Worm (Caenorhabditis elegans) whole organism, L4 larva: Measurements from ENCODE around the gene his-48.

Experiments used
- F37D6.2 ChIP-seq: sonication (generic microtip); optimal IDR thresholded peaks from 2 replicates; lab custom pipeline; 2016; ENCODE audit warnings: mild to moderate bottlenecking, missing genetic modification characterization, missing compliant biosample characterization
- F49E8.2 ChIP-seq: sonication (generic microtip); optimal IDR thresholded peaks from 2 replicates; lab custom pipeline; 2016; ENCODE audit warnings: missing compliant biosample characterization, mild to moderate bottlenecking, missing genetic modification characterization, borderline replicate concordance
- Y105C5A.15 ChIP-seq: fragments of 200-800 bp; sonication (Bioruptor generic); IDR thresholded peaks from 2 replicates; pipeline ENCODE4 v1.3.6; 2022; ENCODE audit warnings: missing genetic modification characterization, missing compliant biosample characterization
- Y48G9A.11 ChIP-seq: fragments of 200-800 bp; sonication (Bioruptor generic); IDR thresholded peaks from 2 replicates; pipeline ENCODE4 v1.3.6; 2022; ENCODE audit warnings: missing genetic modification reagents, missing genetic modification characterization, missing compliant biosample characterization
- ZK337.2 ChIP-seq: fragments of 200-800 bp; sonication (Bioruptor generic); IDR thresholded peaks from 2 replicates; pipeline ENCODE4 v1.3.6; 2022; ENCODE audit warnings: missing genetic modification reagents, missing genetic modification characterization, missing compliant biosample characterization
- ZK546.5 ChIP-seq, 2 experiments: sonication (generic microtip); optimal IDR thresholded peaks; 2 replicates each; lab custom pipeline; 2017; ENCODE audit warnings: missing biosample characterization in 2 of 2, missing genetic modification characterization in 2 of 2
- aha-1 ChIP-seq: fragments of 150-350 bp; peaks from one replicate; lab custom pipeline; 2014; ENCODE audit warnings: missing biosample characterization, missing genetic modification characterization
- ama-1 ChIP-seq: fragments of 150-350 bp; optimal IDR thresholded peaks from 2 replicates; lab custom pipeline; 2014; ENCODE audit warnings: inconsistent platforms, mixed read lengths
- ceh-20 ChIP-seq: fragments of 200-800 bp; sonication (Bioruptor generic); IDR thresholded peaks from 2 replicates; pipeline ENCODE4 v1.3.6; 2022; ENCODE audit warnings: missing genetic modification reagents, missing genetic modification characterization, missing compliant biosample characterization
- ceh-82 ChIP-seq: sonication (generic microtip); optimal IDR thresholded peaks from 2 replicates; lab custom pipeline; 2017; ENCODE audit warnings: missing biosample characterization, missing genetic modification characterization
- ces-1 ChIP-seq: fragments of 150-350 bp; sonication (generic microtip); optimal IDR thresholded peaks from 4 replicates; lab custom pipeline; 2014; ENCODE audit warnings: missing biosample characterization, missing genetic modification reagents, missing genetic modification characterization
- cey-2 ChIP-seq: sonication (generic microtip); optimal IDR thresholded peaks from 3 replicates; lab custom pipeline; 2017; ENCODE audit warnings: missing genetic modification characterization, mild to moderate bottlenecking, missing compliant biosample characterization, antibody characterized with exemption, borderline replicate concordance; ENCODE audit not compliant: insufficient read depth
- daf-12 ChIP-seq: fragments of 150-350 bp; optimal IDR thresholded peaks from 2 replicates; lab custom pipeline; 2014; ENCODE audit warnings: missing biosample characterization, missing genetic modification reagents, missing genetic modification characterization
- daf-16 ChIP-seq, 3 experiments: sonication (generic microtip); optimal IDR thresholded peaks; 2 replicates each; lab custom pipeline; 2016 to 2017; ENCODE audit warnings: missing genetic modification characterization in 3 of 3, missing genetic modification reagents in 3 of 3, mild to moderate bottlenecking in 2 of 3, missing compliant biosample characterization in 2 of 3, missing biosample characterization in 1 of 3, moderate library complexity in 1 of 3
- daf-19 ChIP-seq: fragments of 200-800 bp; sonication (Bioruptor generic); conservative IDR thresholded peaks from 2 replicates; pipeline ENCODE4 v1.3.6; 2022; ENCODE audit warnings: missing genetic modification characterization, missing compliant biosample characterization
- dmd-8 ChIP-seq: fragments of 200-800 bp; sonication (Bioruptor generic); IDR thresholded peaks from 2 replicates; pipeline ENCODE4 v1.3.6; 2022; ENCODE audit warnings: missing genetic modification characterization, missing compliant biosample characterization
- dmd-9 ChIP-seq: fragments of 200-800 bp; sonication (Bioruptor generic); IDR thresholded peaks from 2 replicates; pipeline ENCODE4 v1.3.6; 2022; ENCODE audit warnings: missing genetic modification reagents, missing genetic modification characterization, missing compliant biosample characterization
- dve-1 ChIP-seq: sonication (generic microtip); optimal IDR thresholded peaks from 2 replicates; lab custom pipeline; 2017; ENCODE audit warnings: antibody characterized with exemption, mild to moderate bottlenecking, missing genetic modification characterization, missing compliant biosample characterization; ENCODE audit not compliant: insufficient read depth
- fos-1 ChIP-seq: fragments of 150-350 bp; optimal IDR thresholded peaks from 2 replicates; lab custom pipeline; 2014; ENCODE audit warnings: missing biosample characterization, missing genetic modification characterization
- gei-8 ChIP-seq: fragments of 200-800 bp; sonication (Bioruptor generic); optimal IDR thresholded peaks from 2 replicates; lab custom pipeline; 2018; ENCODE audit warnings: mild to moderate bottlenecking, missing genetic modification characterization, missing compliant biosample characterization
- hif-1 ChIP-seq, 2 experiments: sonication (generic microtip); optimal IDR thresholded peaks; 2 replicates each; lab custom pipeline; 2016 to 2017; ENCODE audit warnings: missing compliant biosample characterization in 2 of 2, missing genetic modification characterization in 2 of 2, missing genetic modification reagents in 2 of 2, missing genotype in 2 of 2, mild to moderate bottlenecking in 1 of 2
- hlh-30 ChIP-seq: sonication (generic microtip); optimal IDR thresholded peaks from 2 replicates; lab custom pipeline; 2017; ENCODE audit warnings: antibody characterized with exemption, mild to moderate bottlenecking, missing genetic modification characterization, missing compliant biosample characterization; ENCODE audit not compliant: insufficient read depth
- hmg-1.1 ChIP-seq: fragments of 200-800 bp; sonication (Bioruptor generic); IDR thresholded peaks from 2 replicates; pipeline ENCODE4 v1.3.6; 2022; ENCODE audit warnings: missing genetic modification reagents, missing genetic modification characterization, missing compliant biosample characterization
- lin-13 ChIP-seq: fragments of 150-350 bp; optimal IDR thresholded peaks from 2 replicates; lab custom pipeline; 2014; ENCODE audit warnings: missing biosample characterization, missing genetic modification reagents, missing genetic modification characterization
- lin-29 ChIP-seq: fragments of 200-800 bp; sonication (Bioruptor generic); IDR thresholded peaks from 2 replicates; pipeline ENCODE4 v1.3.6; 2022; ENCODE audit warnings: missing genetic modification reagents, missing genetic modification characterization, missing compliant biosample characterization
- lsy-2 ChIP-seq, 2 experiments: fragments of 150-350 bp in 1 of 2; sonication (generic microtip) in 1 of 2; optimal IDR thresholded peaks; 2 replicates each; lab custom pipeline; 2014 to 2017; ENCODE audit warnings: missing biosample characterization in 2 of 2, missing genetic modification characterization in 2 of 2
- madf-5 ChIP-seq, 2 experiments: fragments of 200-800 bp; sonication (Bioruptor generic); IDR thresholded peaks; 2 replicates each; pipeline ENCODE4 v1.3.6; 2022; ENCODE audit warnings: missing compliant biosample characterization in 2 of 2, missing genetic modification characterization in 2 of 2
- madf-9 ChIP-seq: fragments of 200-800 bp; sonication (Bioruptor generic); conservative IDR thresholded peaks from 2 replicates; pipeline ENCODE4 v1.3.6; 2022; ENCODE audit warnings: missing genetic modification reagents, missing genetic modification characterization, missing compliant biosample characterization
- mdt-29 ChIP-seq: fragments of 200-800 bp; sonication (Bioruptor generic); IDR thresholded peaks from 2 replicates; pipeline ENCODE4 v1.3.6; 2022; ENCODE audit warnings: missing genetic modification reagents, missing genetic modification characterization, missing compliant biosample characterization
- mep-1 ChIP-seq: fragments of 150-350 bp; sonication (generic microtip); optimal IDR thresholded peaks from 3 replicates; lab custom pipeline; 2014; ENCODE audit warnings: missing biosample characterization, missing genetic modification characterization
- mes-2 ChIP-seq: sonication (generic microtip); optimal IDR thresholded peaks from 2 replicates; lab custom pipeline; 2016; ENCODE audit warnings: missing genotype, mild to moderate bottlenecking, missing genetic modification characterization, missing compliant biosample characterization; ENCODE audit not compliant: poor library complexity, severe bottlenecking
- mxl-2 ChIP-seq: fragments of 200-800 bp; sonication (Bioruptor generic); conservative IDR thresholded peaks from 2 replicates; pipeline ENCODE4 v1.3.6; 2022; ENCODE audit warnings: missing genetic modification reagents, missing genetic modification characterization, missing compliant biosample characterization
- mxl-3 ChIP-seq: fragments of 200-800 bp; sonication (Bioruptor generic); optimal IDR thresholded peaks from 2 replicates; lab custom pipeline; 2018; ENCODE audit warnings: mild to moderate bottlenecking, missing genetic modification characterization, missing compliant biosample characterization
- nhr-28 ChIP-seq: fragments of 150-350 bp; optimal IDR thresholded peaks from 2 replicates; lab custom pipeline; 2014; ENCODE audit warnings: missing biosample characterization, missing genetic modification characterization
- nhr-76 ChIP-seq: fragments of 150-350 bp; optimal IDR thresholded peaks from 2 replicates; lab custom pipeline; 2014; ENCODE audit warnings: missing biosample characterization, missing genetic modification characterization
- php-3 ChIP-seq: fragments of 200-800 bp; sonication (Bioruptor generic); IDR thresholded peaks from 2 replicates; pipeline ENCODE4 v1.3.6; 2022; ENCODE audit warnings: missing genetic modification reagents, missing genetic modification characterization, missing compliant biosample characterization
- pqm-1 ChIP-seq: sonication (generic microtip); optimal IDR thresholded peaks from 2 replicates; lab custom pipeline; 2017; ENCODE audit warnings: missing biosample characterization, missing genetic modification characterization
- saeg-2 ChIP-seq: fragments of 200-800 bp; sonication (Bioruptor generic); IDR thresholded peaks from 2 replicates; pipeline ENCODE4 v1.3.6; 2022; ENCODE audit warnings: missing genetic modification reagents, missing genetic modification characterization, missing compliant biosample characterization
- skn-1 ChIP-seq: fragments of 150-350 bp; optimal IDR thresholded peaks from 2 replicates; lab custom pipeline; 2014; ENCODE audit warnings: missing biosample characterization, missing genetic modification characterization
- spr-1 ChIP-seq: sonication (generic microtip); optimal IDR thresholded peaks from 2 replicates; lab custom pipeline; 2016; ENCODE audit warnings: mild to moderate bottlenecking, missing genetic modification characterization, missing compliant biosample characterization
- tra-1 ChIP-seq: fragments of 200-800 bp; sonication (Bioruptor generic); IDR thresholded peaks from 2 replicates; pipeline ENCODE4 v1.3.6; 2022; ENCODE audit warnings: missing genetic modification reagents, missing genetic modification characterization, missing compliant biosample characterization
- unc-39 ChIP-seq: sonication (generic microtip); optimal IDR thresholded peaks from 2 replicates; lab custom pipeline; 2017; ENCODE audit warnings: missing biosample characterization, missing genetic modification characterization
- ztf-11 ChIP-seq: fragments of 150-350 bp; optimal IDR thresholded peaks from 2 replicates; lab custom pipeline; 2014; ENCODE audit warnings: missing biosample characterization, missing genetic modification characterization
- ztf-7 ChIP-seq: fragments of 150-350 bp; optimal IDR thresholded peaks from 2 replicates; lab custom pipeline; 2014; ENCODE audit warnings: missing biosample characterization, missing genetic modification characterization

The his-48 gene

ce11 chrIV:11288965-11289364 lies 35.6 kb upstream of the his-48 start (continued):
- TF ChIP-seq saeg-2 (GFP tag; lab: Robert Waterston, UW) = no peak
- TF ChIP-seq php-3 (GFP tag; lab: Robert Waterston, UW) = peak; percentile 98
- TF ChIP-seq mep-1 (tag; lab: Kevin White, UChicago) = peak; percentile 37
- TF ChIP-seq nhr-28 (tag; lab: Kevin White, UChicago) = peak; percentile 88

ce11 chrIV:11296787-11297186 lies 27.8 kb upstream of the his-48 start, which contains the start of gene mttu-1:
Gene mttu-1, minus strand, starts transcription at chrIV:11296887.
- TF ChIP-seq ama-1 (lab: Kevin White, UChicago) (no peak), cey-2 (tag; lab: Kevin White, UChicago) (no peak), unc-39 (tag; lab: Kevin White, UChicago) (no peak), madf-5 (GFP tag; IDR thresholded peaks at IDR 0.05; lab: Robert Waterston, UW) (no peak), madf-9 (GFP tag; lab: Robert Waterston, UW) (no peak), hmg-1.1 (GFP tag; lab: Robert Waterston, UW) (no peak), skn-1 (tag; lab: Kevin White, UChicago) (no peak), daf-12 (no peak), ztf-11 (tag; lab: Kevin White, UChicago) (no peak), ceh-82 (no peak), mxl-2 (GFP tag; lab: Robert Waterston, UW) (no peak), pqm-1 (tag; lab: Kevin White, UChicago) (no peak), ztf-7 (tag; lab: Kevin White, UChicago) (no peak), gei-8 (GFP tag; lab: Kevin White, UChicago) (no peak), lin-29 (GFP tag; lab: Robert Waterston, UW) (no peak), ces-1 (GFP tag; lab: Kevin White, UChicago) (no peak), daf-19 (GFP tag; lab: Robert Waterston, UW) (no peak), aha-1 (tag; lab: Kevin White, UChicago) (no peak)

ce11 chrIV:11298154-11299086 lies 26.1 kb upstream of the his-48 start, which contains the start of the genes B0035.15 and dnj-1:
Gene B0035.15, minus strand, starts transcription at chrIV:11298252.
Gene dnj-1, plus strand, starts transcription at chrIV:11299036.
- TF ChIP-seq mes-2 (tag; lab: Kevin White, UChicago) = peak; percentile 66
- TF ChIP-seq dmd-9 (GFP tag; lab: Robert Waterston, UW) = no peak
- no peak for TF ChIP-seq madf-5 (GFP tag; IDR thresholded peaks at IDR 0.05; lab: Robert Waterston, UW)
- no peak for TF ChIP-seq Y48G9A.11 (GFP tag; lab: Robert Waterston, UW)
- peak; percentile 46 for TF ChIP-seq dve-1
- TF ChIP-seq mdt-29 (GFP tag; lab: Robert Waterston, UW) = no peak
- peak in 1 of 2 experiments; percentile 53 for TF ChIP-seq lsy-2 (tag; optimal IDR thresholded peaks at IDR 0.05; lab: Kevin White, UChicago)
- TF ChIP-seq nhr-76 = no peak
- TF ChIP-seq ceh-82 = no peak
- TF ChIP-seq hlh-30 (tag; lab: Kevin White, UChicago) = peak; percentile 35
- no peak for TF ChIP-seq daf-12
- TF ChIP-seq F49E8.2 (tag; lab: Kevin White, UChicago) = no peak
- TF ChIP-seq fos-1 (tag; lab: Kevin White, UChicago) = no peak
- no peak for TF ChIP-seq ZK546.5 (tag; optimal IDR thresholded peaks at IDR 0.05; lab: Kevin White, UChicago)
- no peak for TF ChIP-seq dmd-8 (GFP tag; lab: Robert Waterston, UW)
- TF ChIP-seq ceh-20 (GFP tag; lab: Robert Waterston, UW) = no peak
- TF ChIP-seq spr-1 (tag; lab: Kevin White, UChicago) = no peak
- no peak for TF ChIP-seq cey-2 (tag; lab: Kevin White, UChicago)
- no peak for TF ChIP-seq F37D6.2 (tag; lab: Kevin White, UChicago)
- TF ChIP-seq lin-13 (GFP tag; lab: Kevin White, UChicago) = no peak
- TF ChIP-seq Y105C5A.15 (GFP tag; lab: Robert Waterston, UW) = no peak
- no peak for TF ChIP-seq ces-1 (GFP tag; lab: Kevin White, UChicago)
- TF ChIP-seq tra-1 (GFP tag; lab: Robert Waterston, UW) = no peak
- no peak for TF ChIP-seq daf-16 (GFP tag; optimal IDR thresholded peaks at IDR 0.05; lab: Kevin White, UChicago)
- no peak for TF ChIP-seq daf-16 (tag; optimal IDR thresholded peaks at IDR 0.05; lab: Kevin White, UChicago)
- no peak for TF ChIP-seq mxl-3
- TF ChIP-seq php-3 (GFP tag; lab: Robert Waterston, UW) = no peak
- no peak for TF ChIP-seq hif-1 (tag; optimal IDR thresholded peaks at IDR 0.05; lab: Kevin White, UChicago)
- TF ChIP-seq ZK337.2 (GFP tag; lab: Robert Waterston, UW) = no peak
- TF ChIP-seq unc-39 (tag; lab: Kevin White, UChicago) = no peak
- TF ChIP-seq lin-29 (GFP tag; lab: Robert Waterston, UW) = no peak
